Worm (Caenorhabditis elegans) whole organism, mixed stage, embryonic: ENCODE data around the gene Y44F5A.1.
A peak's percentile ranks its signal among the peaks of the same experiment; 100 is the strongest.

Experiments
- M03D4.4 ChIP-seq: sonication (generic microtip); optimal IDR thresholded peaks from 2 replicates; lab custom pipeline; 2017; ENCODE audit warnings: mild to moderate bottlenecking, missing genetic modification characterization, missing compliant biosample characterization
- bed-3 ChIP-seq: fragments of 200-800 bp; sonication (Bioruptor generic); optimal IDR thresholded peaks from 3 replicates; lab custom pipeline; 2018; ENCODE audit warnings: mild to moderate bottlenecking, missing genetic modification characterization, moderate library complexity, missing compliant biosample characterization
- blmp-1 ChIP-seq: fragments of 150-350 bp; optimal IDR thresholded peaks from 2 replicates; lab custom pipeline; 2014; ENCODE audit warnings: missing biosample characterization, missing genetic modification characterization
- ceh-39 ChIP-seq: fragments of 150-350 bp; optimal IDR thresholded peaks from 2 replicates; lab custom pipeline; 2014; ENCODE audit warnings: missing biosample characterization, missing genetic modification characterization
- ceh-43 ChIP-seq: fragments of 200-800 bp; sonication (Bioruptor generic); optimal IDR thresholded peaks from 2 replicates; lab custom pipeline; 2018; ENCODE audit warnings: mild to moderate bottlenecking, missing genetic modification characterization, moderate library complexity, missing compliant biosample characterization
- ceh-83 ChIP-seq: fragments of 200-800 bp; sonication (Bioruptor generic); optimal IDR thresholded peaks from 2 replicates; lab custom pipeline; 2018; ENCODE audit warnings: mild to moderate bottlenecking, missing genetic modification characterization, missing compliant biosample characterization
- ces-1 ChIP-seq: fragments of 150-350 bp; optimal IDR thresholded peaks from 2 replicates; lab custom pipeline; 2014; ENCODE audit warnings: missing biosample characterization, missing genetic modification reagents, missing genetic modification characterization
- cnd-1 ChIP-seq: fragments of 200-800 bp; sonication (Bioruptor generic); optimal IDR thresholded peaks from 2 replicates; lab custom pipeline; 2018; ENCODE audit warnings: mild to moderate bottlenecking, missing genetic modification characterization, missing compliant biosample characterization
- drap-1 ChIP-seq: fragments of 200-800 bp; sonication (Bioruptor generic); optimal IDR thresholded peaks from 3 replicates; lab custom pipeline; 2018; ENCODE audit warnings: mild to moderate bottlenecking, missing genetic modification characterization, missing compliant biosample characterization
- elt-1 ChIP-seq: sonication (generic microtip); optimal IDR thresholded peaks from 2 replicates; lab custom pipeline; 2017; ENCODE audit warnings: missing genetic modification characterization, mild to moderate bottlenecking, missing compliant biosample characterization, antibody characterized with exemption, moderate library complexity, borderline replicate concordance; ENCODE audit not compliant: insufficient read depth
- elt-3 ChIP-seq: fragments of 150-350 bp; optimal IDR thresholded peaks from 2 replicates; lab custom pipeline; 2014; ENCODE audit warnings: missing biosample characterization, missing genetic modification characterization
- flh-1 ChIP-seq: fragments of 200-800 bp; sonication (Bioruptor generic); optimal IDR thresholded peaks from 2 replicates; lab custom pipeline; 2018; ENCODE audit warnings: mild to moderate bottlenecking, missing genetic modification characterization, moderate library complexity, missing compliant biosample characterization
- ham-2 ChIP-seq: fragments of 200-800 bp; sonication (Bioruptor generic); optimal IDR thresholded peaks from 2 replicates; lab custom pipeline; 2018; ENCODE audit warnings: mild to moderate bottlenecking, missing genetic modification characterization, missing compliant biosample characterization
- hlh-1 ChIP-seq: fragments of 150-350 bp; optimal IDR thresholded peaks from 2 replicates; lab custom pipeline; 2014; ENCODE audit warnings: missing biosample characterization, missing genetic modification reagents, missing genetic modification characterization
- lin-13 ChIP-seq: fragments of 150-350 bp; optimal IDR thresholded peaks from 2 replicates; lab custom pipeline; 2014; ENCODE audit warnings: missing biosample characterization, missing genetic modification characterization
- lin-32 ChIP-seq: fragments of 200-800 bp; sonication (Bioruptor generic); optimal IDR thresholded peaks from 2 replicates; lab custom pipeline; 2018; ENCODE audit warnings: mild to moderate bottlenecking, missing genetic modification characterization, missing compliant biosample characterization
- lsy-2 ChIP-seq: fragments of 150-350 bp; optimal IDR thresholded peaks from 2 replicates; lab custom pipeline; 2014; ENCODE audit warnings: missing biosample characterization, missing genetic modification characterization
- mab-5 ChIP-seq: fragments of 150-350 bp; optimal IDR thresholded peaks from 2 replicates; lab custom pipeline; 2014; ENCODE audit warnings: missing biosample characterization, missing genetic modification characterization
- mep-1 ChIP-seq: fragments of 150-350 bp; optimal IDR thresholded peaks from 2 replicates; lab custom pipeline; 2017; ENCODE audit warnings: missing biosample characterization, missing genetic modification reagents, missing genetic modification characterization, inconsistent platforms
- mls-2 ChIP-seq: sonication (generic microtip); optimal IDR thresholded peaks from 2 replicates; lab custom pipeline; 2016; ENCODE audit warnings: mild to moderate bottlenecking, missing genetic modification characterization, moderate library complexity, missing compliant biosample characterization
- nhr-12 ChIP-seq: fragments of 150-350 bp; optimal IDR thresholded peaks from 2 replicates; lab custom pipeline; 2014; ENCODE audit warnings: missing biosample characterization, missing genetic modification characterization
- nhr-2 ChIP-seq: fragments of 150-350 bp; optimal IDR thresholded peaks from 2 replicates; lab custom pipeline; 2014; ENCODE audit warnings: missing biosample characterization, missing genetic modification characterization
- nhr-237 ChIP-seq: fragments of 150-350 bp; optimal IDR thresholded peaks from 2 replicates; lab custom pipeline; 2014; ENCODE audit warnings: missing biosample characterization, missing genetic modification characterization
- nhr-28 ChIP-seq: fragments of 150-350 bp; optimal IDR thresholded peaks from 2 replicates; lab custom pipeline; 2014; ENCODE audit warnings: missing biosample characterization, missing genetic modification characterization
- nhr-76 ChIP-seq: sonication (generic microtip); optimal IDR thresholded peaks from 2 replicates; lab custom pipeline; 2017; ENCODE audit warnings: missing biosample characterization, missing genetic modification characterization
- pha-4 ChIP-seq: fragments of 150-350 bp; optimal IDR thresholded peaks from 2 replicates; lab custom pipeline; 2018; ENCODE audit warnings: missing biosample characterization, missing genetic modification reagents, missing genetic modification characterization
- sem-2 ChIP-seq: fragments of 200-800 bp; sonication (Bioruptor generic); optimal IDR thresholded peaks from 2 replicates; lab custom pipeline; 2018; ENCODE audit warnings: mild to moderate bottlenecking, missing genetic modification characterization, missing compliant biosample characterization
- snpc-4 ChIP-seq: fragments of 150-350 bp; optimal IDR thresholded peaks from 2 replicates; lab custom pipeline; 2014; ENCODE audit warnings: missing biosample characterization, missing genetic modification characterization
- sptf-1 ChIP-seq: sonication (generic microtip); optimal IDR thresholded peaks from 2 replicates; lab custom pipeline; 2017; ENCODE audit warnings: mild to moderate bottlenecking, missing genetic modification characterization, moderate library complexity, missing compliant biosample characterization
- tbx-8 ChIP-seq: fragments of 200-800 bp; sonication (Bioruptor generic); optimal IDR thresholded peaks from 2 replicates; lab custom pipeline; 2018; ENCODE audit warnings: mild to moderate bottlenecking, missing genetic modification characterization, moderate library complexity, missing compliant biosample characterization
- unc-120 ChIP-seq: sonication (generic microtip); optimal IDR thresholded peaks from 2 replicates; lab custom pipeline; 2017; ENCODE audit warnings: missing genetic modification characterization, missing compliant biosample characterization; ENCODE audit not compliant: poor library complexity, severe bottlenecking
- unc-62 ChIP-seq: fragments of 150-350 bp; optimal IDR thresholded peaks from 2 replicates; lab custom pipeline; 2014; ENCODE audit warnings: missing biosample characterization, missing genetic modification reagents, missing genetic modification characterization
- zip-8 ChIP-seq: fragments of 150-350 bp; optimal IDR thresholded peaks from 2 replicates; lab custom pipeline; 2014; ENCODE audit warnings: missing biosample characterization, missing genetic modification characterization
- ztf-11 ChIP-seq: fragments of 150-350 bp; optimal IDR thresholded peaks from 2 replicates; lab custom pipeline; 2014; ENCODE audit warnings: missing biosample characterization, missing genetic modification characterization

Gene Y44F5A.1

DNA sequence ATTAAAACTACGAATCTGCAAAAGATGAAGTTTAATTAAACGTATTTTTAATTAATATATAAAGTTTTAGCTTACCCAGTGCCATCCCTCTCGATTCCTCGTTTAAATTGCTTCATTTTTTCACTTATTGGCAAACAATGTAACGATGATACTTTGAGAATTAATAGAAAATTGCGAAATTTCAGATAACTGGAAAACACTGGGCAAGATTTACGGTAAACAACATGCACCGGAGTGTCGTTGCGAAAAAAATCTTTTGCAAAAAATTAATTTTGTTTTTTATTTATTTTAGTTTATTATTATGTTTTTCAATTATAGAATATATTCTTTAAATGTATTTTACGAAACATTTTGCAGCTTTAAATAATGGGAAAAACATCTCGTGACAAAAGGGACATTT lies 43.4 kb downstream of the Y44F5A.1 start, which contains the start of the genes pelo-1 and R74.7:
Gene pelo-1, minus strand, starts transcription at position 151 of the 400 bp plus-strand sequence.
Gene R74.7, plus strand, starts transcription at position 358 of the 400 bp plus-strand sequence.
- TF ChIP-seq ces-1 (peak; percentile 14), mab-5 (tag; lab: Kevin White, UChicago) (no peak)

DNA sequence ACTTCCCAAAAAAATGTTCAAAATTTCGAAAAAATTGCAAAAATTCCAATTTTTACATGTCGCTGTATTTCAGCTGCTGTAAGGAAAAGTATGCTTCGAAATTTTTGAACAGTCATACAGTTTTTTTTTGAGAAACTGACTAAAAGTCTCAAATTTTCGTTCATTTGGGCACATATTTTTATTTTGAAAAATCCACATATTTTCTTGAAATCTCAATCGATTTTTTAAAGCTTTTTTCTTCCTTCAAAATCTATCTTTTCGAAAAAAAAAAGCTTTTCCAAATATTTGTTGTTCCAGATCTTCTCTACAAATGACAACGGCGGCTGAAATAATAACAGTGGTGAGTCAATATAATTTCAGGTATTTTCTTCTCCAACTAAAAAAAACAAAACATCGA lies 50.5 kb downstream of the Y44F5A.1 start, which contains the start of gene asd-1:
Gene asd-1, plus strand, starts transcription at position 298 of the 397 bp plus-strand sequence.
- TF ChIP-seq ztf-11 (tag; lab: Kevin White, UChicago) = no peak
- TF ChIP-seq lin-32 (GFP tag; lab: Kevin White, UChicago) = no peak
- TF ChIP-seq snpc-4 = no peak
- no peak for TF ChIP-seq unc-62 (GFP tag; lab: Kevin White, UChicago)
- TF ChIP-seq tbx-8 = no peak
- no peak for TF ChIP-seq lin-13 (tag; lab: Kevin White, UChicago)
- no peak for TF ChIP-seq blmp-1 (tag; lab: Kevin White, UChicago)
- TF ChIP-seq drap-1 (GFP tag; lab: Kevin White, UChicago) = no peak
- TF ChIP-seq elt-3 (tag; lab: Kevin White, UChicago) = no peak
- no peak for TF ChIP-seq unc-120
- TF ChIP-seq mep-1 (tag; lab: Kevin White, UChicago) = no peak
- TF ChIP-seq M03D4.4 (tag; lab: Kevin White, UChicago) = no peak
- TF ChIP-seq nhr-28 (tag; lab: Kevin White, UChicago) = no peak

DNA sequence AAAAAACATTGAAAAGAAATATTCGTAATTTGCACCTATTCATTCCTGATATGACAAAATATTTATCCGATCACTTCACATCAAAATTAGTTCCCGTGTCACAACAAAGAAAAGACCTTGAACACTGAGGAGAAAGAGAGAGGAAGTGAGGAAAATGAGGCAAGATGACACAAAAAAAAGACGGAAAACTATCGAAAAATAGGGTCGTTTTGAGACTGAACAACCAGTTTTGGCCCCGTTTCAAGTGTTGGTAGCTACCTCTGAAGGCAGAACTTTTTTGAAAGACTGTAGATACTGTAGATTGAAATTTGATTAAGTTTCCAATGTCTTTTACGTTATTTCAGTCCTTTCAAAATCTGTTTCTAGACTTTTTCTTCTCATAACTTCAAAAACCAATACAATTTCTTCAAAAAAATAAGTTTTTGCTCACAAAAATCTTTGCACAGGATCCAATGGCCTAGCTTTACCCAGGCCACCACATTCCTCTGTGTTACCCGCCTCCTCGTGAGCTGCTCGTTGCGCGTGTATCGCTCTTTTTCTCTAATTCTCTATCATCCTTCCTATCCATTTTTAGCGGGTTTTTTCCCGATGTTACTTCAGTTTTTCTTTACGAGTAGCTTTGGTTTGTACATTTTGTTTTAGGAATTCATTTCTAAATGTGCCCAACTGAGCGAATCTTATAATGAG lies 51.0 kb downstream of the Y44F5A.1 start:
- peak; percentile 22 for TF ChIP-seq ceh-39 (tag; lab: Kevin White, UChicago)
- TF ChIP-seq mab-5 (tag; lab: Kevin White, UChicago) = no peak
- TF ChIP-seq elt-1 (tag; lab: Kevin White, UChicago) = no peak
- no peak for TF ChIP-seq nhr-2 (tag; lab: Kevin White, UChicago)
- TF ChIP-seq ceh-83 (GFP tag; lab: Kevin White, UChicago) = no peak
- no peak for TF ChIP-seq bed-3
- no peak for TF ChIP-seq nhr-76
- TF ChIP-seq lsy-2 (tag; lab: Kevin White, UChicago) = peak; percentile 50
- peak; percentile 37 for TF ChIP-seq mep-1 (tag; lab: Kevin White, UChicago)
- TF ChIP-seq mls-2 (tag; lab: Kevin White, UChicago) = peak; percentile 4
- no peak for TF ChIP-seq hlh-1 (tag; lab: Kevin White, UChicago)
- no peak for TF ChIP-seq unc-62 (GFP tag; lab: Kevin White, UChicago)
- no peak for TF ChIP-seq sptf-1
- no peak for TF ChIP-seq tbx-8
- peak; percentile 15 for TF ChIP-seq ces-1
- TF ChIP-seq nhr-237 = peak; percentile 5
- no peak for TF ChIP-seq flh-1
- no peak for TF ChIP-seq lin-13 (tag; lab: Kevin White, UChicago)
- TF ChIP-seq blmp-1 (tag; lab: Kevin White, UChicago) = no peak
- no peak for TF ChIP-seq M03D4.4 (tag; lab: Kevin White, UChicago)
- no peak for TF ChIP-seq drap-1 (GFP tag; lab: Kevin White, UChicago)
- no peak for TF ChIP-seq lin-32 (GFP tag; lab: Kevin White, UChicago)
- no peak for TF ChIP-seq nhr-28 (tag; lab: Kevin White, UChicago)
- no peak for TF ChIP-seq pha-4 (tag; lab: Kevin White, UChicago)
- no peak for TF ChIP-seq elt-3 (tag; lab: Kevin White, UChicago)
- TF ChIP-seq unc-120 = peak; percentile 88
- no peak for TF ChIP-seq zip-8 (tag; lab: Kevin White, UChicago)
- TF ChIP-seq ceh-43 (GFP tag; lab: Kevin White, UChicago) = no peak
- no peak for TF ChIP-seq cnd-1 (tag; lab: Kevin White, UChicago)
- no peak for TF ChIP-seq sem-2 (GFP tag; lab: Kevin White, UChicago)
- TF ChIP-seq, all 35 proteins: peak for 7

DNA sequence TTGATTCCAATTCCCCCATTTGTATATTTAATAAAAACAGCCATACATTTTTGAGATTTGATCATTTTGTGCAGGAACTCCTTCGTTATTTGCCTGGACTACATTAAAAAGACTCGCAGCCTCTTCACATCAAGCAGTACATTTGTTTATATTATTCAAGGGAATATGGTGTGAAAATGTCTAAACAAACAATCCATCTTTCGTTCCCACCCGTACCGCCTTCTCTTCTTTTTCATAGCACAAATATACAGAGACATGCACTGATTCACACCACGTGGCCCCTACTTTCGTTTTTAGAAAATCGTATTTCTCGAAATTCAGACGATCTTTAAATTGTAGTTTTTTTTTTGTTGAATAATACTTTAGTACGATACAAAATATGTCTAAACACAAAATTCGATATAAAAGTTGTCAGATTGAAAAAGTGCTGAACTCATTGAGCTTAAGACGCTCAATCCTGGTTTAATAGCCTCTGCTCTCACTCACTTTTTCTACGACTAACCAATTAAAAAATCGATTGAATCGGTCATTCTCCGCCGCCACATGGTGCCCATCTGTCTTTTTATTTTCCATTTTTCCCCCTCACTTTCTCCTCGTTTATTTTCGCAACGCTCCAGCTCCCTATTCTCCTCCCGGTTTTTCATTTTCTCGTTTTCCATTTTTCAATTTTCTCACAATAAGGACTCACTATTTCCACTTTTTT lies 52.0 kb downstream of the Y44F5A.1 start:
- TF ChIP-seq hlh-1 (tag; lab: Kevin White, UChicago) = no peak
- TF ChIP-seq tbx-8 = no peak
- no peak for TF ChIP-seq zip-8 (tag; lab: Kevin White, UChicago)
- TF ChIP-seq nhr-12 (tag; lab: Kevin White, UChicago) = no peak
- peak; percentile 35 for TF ChIP-seq ces-1
- no peak for TF ChIP-seq nhr-76
- no peak for TF ChIP-seq ceh-43 (GFP tag; lab: Kevin White, UChicago)
- TF ChIP-seq elt-3 (tag; lab: Kevin White, UChicago) = no peak
- TF ChIP-seq blmp-1 (tag; lab: Kevin White, UChicago) = no peak
- no peak for TF ChIP-seq sptf-1
- no peak for TF ChIP-seq unc-120
- TF ChIP-seq unc-62 (GFP tag; lab: Kevin White, UChicago) = no peak
- TF ChIP-seq ham-2 (GFP tag; lab: Kevin White, UChicago) = no peak
- peak; percentile 20 for TF ChIP-seq mab-5 (tag; lab: Kevin White, UChicago)
- no peak for TF ChIP-seq nhr-2 (tag; lab: Kevin White, UChicago)
- peak; percentile 3 for TF ChIP-seq cnd-1 (tag; lab: Kevin White, UChicago)
- TF ChIP-seq elt-1 (tag; lab: Kevin White, UChicago) = no peak
- TF ChIP-seq snpc-4 = no peak
- no peak for TF ChIP-seq pha-4 (tag; lab: Kevin White, UChicago)
- TF ChIP-seq lin-32 (GFP tag; lab: Kevin White, UChicago) = peak; percentile 50
- no peak for TF ChIP-seq flh-1
- TF ChIP-seq mls-2 (tag; lab: Kevin White, UChicago) = no peak
- TF ChIP-seq bed-3 = no peak
